Fruit fly (Drosophila melanogaster) whole organism, pupa: ENCODE measurements around the gene CG32642.

Experiments
- CG4496 ChIP-seq: fragments of 200-800 bp; sonication (Bioruptor generic); IDR thresholded peaks from 3 replicates; pipeline ENCODE4 v1.3.6; 2022; ENCODE audit warnings: missing biosample characterization, missing genetic modification characterization
- Ets98B ChIP-seq: fragments of 200-800 bp; sonication (Bioruptor generic); IDR thresholded peaks from 2 replicates; pipeline ENCODE4 v1.3.6; 2022; ENCODE audit warnings: missing biosample characterization, missing genetic modification characterization

DNA sequence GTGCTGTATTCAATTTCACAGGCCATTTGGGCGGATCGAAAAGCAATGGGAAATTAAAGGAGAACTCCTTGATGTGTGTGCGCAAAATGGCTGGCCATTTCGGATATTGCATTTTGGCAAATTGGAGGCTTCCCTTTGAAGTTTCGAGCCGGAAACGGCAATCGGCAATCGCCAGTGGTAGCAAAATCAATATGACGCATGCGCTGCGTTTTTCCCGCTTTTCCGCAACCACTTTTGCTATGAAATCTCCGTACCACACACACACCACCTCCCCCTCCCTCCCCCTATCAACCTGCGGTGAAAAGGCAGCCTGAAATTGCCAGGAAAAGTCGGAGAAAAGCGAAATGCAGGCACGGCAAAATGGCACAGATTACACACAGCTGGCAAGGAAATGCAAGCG is 36.7 kb upstream of the CG32642 start:
- TF ChIP-seq Ets98B = no peak
- no peak for TF ChIP-seq CG4496 (GFP tag; lab: Robert Waterston, UW)
